Worm (Caenorhabditis elegans): ENCODE results near the gene mans-3.

DNA sequence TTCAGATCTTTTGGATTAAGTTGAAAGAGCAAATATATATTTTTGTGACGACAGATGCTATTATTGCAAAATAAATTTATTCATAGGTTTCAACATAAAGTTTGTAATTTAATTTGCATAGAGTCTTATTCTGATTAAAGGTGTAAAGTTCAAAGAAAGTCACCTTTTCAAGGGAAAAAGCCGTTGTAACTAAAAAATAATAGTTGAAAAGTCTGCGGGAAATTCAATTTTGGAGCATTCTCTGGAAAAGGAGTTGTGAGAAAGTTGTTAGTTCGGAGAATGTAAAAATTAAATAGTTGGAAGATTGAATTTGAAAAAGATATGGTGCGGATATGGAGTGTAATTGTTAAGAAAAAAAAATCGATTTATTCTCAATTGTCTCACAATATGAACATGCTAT is 1.1 kb upstream of the mans-3 start:
- TF ChIP-seq lin-29 (GFP tag; IDR thresholded peaks at IDR 0.05) = no peak
- TF ChIP-seq fos-1 (tag; optimal IDR thresholded peaks at IDR 0.05) = no peak
- no peak for TF ChIP-seq nhr-77 (tag; optimal IDR thresholded peaks at IDR 0.05)
- no peak for TF ChIP-seq fkh-10 (GFP tag; optimal IDR thresholded peaks at IDR 0.05)
- TF ChIP-seq nhr-28 (tag; optimal IDR thresholded peaks at IDR 0.05) = no peak
- no peak for TF ChIP-seq hmg-1.1 (GFP tag; IDR thresholded peaks at IDR 0.05)
- no peak for TF ChIP-seq unc-39 (tag; optimal IDR thresholded peaks at IDR 0.05)
- no peak for TF ChIP-seq nhr-48 (tag; optimal IDR thresholded peaks at IDR 0.05)
- TF ChIP-seq F44E2.7 (GFP tag; IDR thresholded peaks at IDR 0.05) = no peak
- TF ChIP-seq snpc-4 (tag; optimal IDR thresholded peaks at IDR 0.05) = no peak
- no peak for TF ChIP-seq aly-2 (tag; optimal IDR thresholded peaks at IDR 0.05)
- no peak for TF ChIP-seq Y105C5A.15 (GFP tag; IDR thresholded peaks at IDR 0.05)
- no peak for TF ChIP-seq gei-8 (GFP tag; optimal IDR thresholded peaks at IDR 0.05)
- no peak for TF ChIP-seq mep-1 (tag; optimal IDR thresholded peaks at IDR 0.05)

Data from whole organism, L4 larva.